Fruit fly (Drosophila melanogaster) whole organism, prepupa: ENCODE results near the gene Acbp1.

Source experiments
- CG34406 ChIP-seq: fragments of 200-800 bp; sonication (Bioruptor generic); optimal IDR thresholded peaks from 3 replicates; lab custom pipeline; 2016; ENCODE audit warnings: missing biosample characterization, missing genetic modification characterization
- Gug ChIP-seq: fragments of 200-800 bp; sonication (Bioruptor generic); IDR thresholded peaks from 2 replicates; pipeline ENCODE4 v1.3.6; 2022; ENCODE audit warnings: missing biosample characterization, missing genetic modification characterization
- Sox102F ChIP-seq: fragments of 200-800 bp; sonication (Bioruptor generic); optimal IDR thresholded peaks from 2 replicates; lab custom pipeline; 2016; ENCODE audit warnings: missing biosample characterization, mild to moderate bottlenecking, missing genetic modification characterization
- esn ChIP-seq: fragments of 200-800 bp; sonication (Bioruptor generic); optimal IDR thresholded peaks from 2 replicates; lab custom pipeline; 2016; ENCODE audit warnings: missing biosample characterization, mild to moderate bottlenecking, missing genetic modification characterization, moderate library complexity

dm6 chr2L:8203748-8204147 is 41.5 kb upstream of the Acbp1 start:
- no peak for TF ChIP-seq esn (GFP tag; lab: Kevin White, UChicago)
- no peak for TF ChIP-seq CG34406 (GFP tag; lab: Kevin White, UChicago)
- TF ChIP-seq Gug (GFP tag; lab: Robert Waterston, UW), result no peak
- no peak for TF ChIP-seq Sox102F (GFP tag; lab: Kevin White, UChicago)
